Worm (Caenorhabditis elegans): ENCODE data around the gene col-114.

The col-114 gene

ce11 chrIV:7235382-7235917, 11.0 kb downstream of the col-114 start (continued):
- TF ChIP-seq dsc-1 (tag; optimal IDR thresholded peaks at IDR 0.05) (peak; percentile 53), egl-13 (tag; optimal IDR thresholded peaks at IDR 0.05) (peak; percentile 48), lsy-2 (tag; optimal IDR thresholded peaks at IDR 0.05) (peak; percentile 47 to 65), nhr-85 (tag) (peak; percentile 73), nhr-77 (tag; optimal IDR thresholded peaks at IDR 0.05) (peak; percentile 55), dpl-1 (GFP tag; optimal IDR thresholded peaks at IDR 0.05) (peak; percentile 15 to 37 (median 18)), efl-1 (optimal IDR thresholded peaks at IDR 0.05) (peak; percentile 39 to 53), efl-1 (GFP tag; optimal IDR thresholded peaks at IDR 0.05 in 1 of 2) (peak; percentile 2 to 83), hpl-2 (GFP tag; optimal IDR thresholded peaks at IDR 0.05) (no peak), nhr-20 (tag; optimal IDR thresholded peaks at IDR 0.05) (peak; percentile 71), ceh-82 (tag; optimal IDR thresholded peaks at IDR 0.05) (peak in 2 of 3 experiments; percentile 35 to 68), nhr-19 (GFP tag; conservative IDR thresholded peaks at IDR 0.05) (peak; percentile 51)

ce11 chrIV:7234623-7235022, 11.8 kb downstream of the col-114 start:
- no peak for TF ChIP-seq egl-27 (tag; optimal IDR thresholded peaks at IDR 0.05)
- peak; percentile 16 for TF ChIP-seq nhr-85 (tag)

- TF ChIP-seq nhr-84 (tag; optimal IDR thresholded peaks at IDR 0.05) (no peak), efl-1 (optimal IDR thresholded peaks at IDR 0.05) (no peak), efl-1 (GFP tag; optimal IDR thresholded peaks at IDR 0.05 in 1 of 2) (no peak), ceh-90 (tag; optimal IDR thresholded peaks at IDR 0.05) (no peak), dsc-1 (tag; optimal IDR thresholded peaks at IDR 0.05) (no peak), hlh-4 (tag; optimal IDR thresholded peaks at IDR 0.05) (no peak), dpl-1 (GFP tag; optimal IDR thresholded peaks at IDR 0.05) (no peak), lin-35 (GFP tag; optimal IDR thresholded peaks at IDR 0.05) (no peak), mab-9 (GFP tag; IDR thresholded peaks at IDR 0.05) (no peak), C04F5.9 (tag; optimal IDR thresholded peaks at IDR 0.05) (no peak), snu-23 (GFP tag; optimal IDR thresholded peaks at IDR 0.05) (peak; percentile 34), snpc-4 (tag; optimal IDR thresholded peaks at IDR 0.05) (no peak), ceh-88 (GFP tag; IDR thresholded peaks at IDR 0.05) (no peak), nhr-71 (tag; optimal IDR thresholded peaks at IDR 0.05) (peak; percentile 32), C34B4.2 (tag; optimal IDR thresholded peaks at IDR 0.05) (no peak), alr-1 (tag; optimal IDR thresholded peaks at IDR 0.05; ENCODE audit: borderline replicate concordance) (no peak), swsn-7 (tag; optimal IDR thresholded peaks at IDR 0.05) (no peak), jun-1 (tag; optimal IDR thresholded peaks at IDR 0.05) (no peak), mef-2 (tag; optimal IDR thresholded peaks at IDR 0.05) (no peak), ceh-8 (GFP tag; optimal IDR thresholded peaks at IDR 0.05) (no peak), elt-2 (tag; optimal IDR thresholded peaks at IDR 0.05) (no peak), nhr-47 (tag; optimal IDR thresholded peaks at IDR 0.05) (no peak), lin-13 (GFP tag; optimal IDR thresholded peaks at IDR 0.05) (no peak), pax-3 (tag; optimal IDR thresholded peaks at IDR 0.05) (no peak), pag-3 (tag; optimal IDR thresholded peaks at IDR 0.05; ENCODE audit: borderline replicate concordance, insufficient read depth) (peak; percentile 57), nhr-28 (tag; optimal IDR thresholded peaks at IDR 0.05) (no peak), nhr-19 (GFP tag; conservative IDR thresholded peaks at IDR 0.05) (no peak), nhr-20 (tag; optimal IDR thresholded peaks at IDR 0.05) (peak; percentile 17), tlp-1 (tag; optimal IDR thresholded peaks at IDR 0.05) (no peak), ceh-82 (tag; optimal IDR thresholded peaks at IDR 0.05) (no peak), ama-1 (optimal IDR thresholded peaks at IDR 0.05) (no peak), aha-1 (tag; optimal IDR thresholded peaks at IDR 0.05) (no peak), hpl-2 (GFP tag; optimal IDR thresholded peaks at IDR 0.05) (no peak), lin-15B (tag; optimal IDR thresholded peaks at IDR 0.05) (no peak), mdl-1 (tag; optimal IDR thresholded peaks at IDR 0.05) (no peak), elt-3 (tag; optimal IDR thresholded peaks at IDR 0.05) (peak in 2 of 6 experiments; percentile 3 to 7), unc-86 (tag; optimal IDR thresholded peaks at IDR 0.05) (no peak), lsy-2 (tag; optimal IDR thresholded peaks at IDR 0.05) (peak in 1 of 2 experiments; percentile 15), hlh-17 (GFP tag; optimal IDR thresholded peaks at IDR 0.05; ENCODE audit: borderline replicate concordance) (no peak), lin-14 (GFP tag; optimal IDR thresholded peaks at IDR 0.05) (peak; percentile 59), unc-130 (tag; optimal IDR thresholded peaks at IDR 0.05) (no peak), isw-1 (GFP tag; IDR thresholded peaks at IDR 0.05) (no peak)
Measured at ce11 chrIV:7233566-7234014, 12.9 kb downstream of the col-114 start.

Measured in whole organism, L1 larva.